Worm (Caenorhabditis elegans) whole organism, L1 larva: ENCODE data around the gene mpk-1.
A peak's percentile ranks its signal among the peaks of the same experiment; 100 is the strongest.

Experiments used
- elt-2 ChIP-seq: sonication (generic microtip); optimal IDR thresholded peaks from 2 replicates; lab custom pipeline; 2016; ENCODE audit warnings: missing genetic modification characterization, mild to moderate bottlenecking, inconsistent platforms, missing compliant biosample characterization, missing genetic modification reagents
- fos-1 ChIP-seq: fragments of 150-350 bp; optimal IDR thresholded peaks from 2 replicates; lab custom pipeline; 2014; ENCODE audit warnings: missing biosample characterization, missing genetic modification characterization
- irx-1 ChIP-seq: sonication (generic microtip); optimal IDR thresholded peaks from 2 replicates; lab custom pipeline; 2016; ENCODE audit warnings: missing genetic modification characterization, missing compliant biosample characterization
- jun-1 ChIP-seq: fragments of 150-350 bp; optimal IDR thresholded peaks from 2 replicates; lab custom pipeline; 2014; ENCODE audit warnings: missing biosample characterization, missing genetic modification reagents, missing genetic modification characterization
- lin-15B ChIP-seq: fragments of 150-350 bp; sonication (generic microtip); optimal IDR thresholded peaks from 3 replicates; lab custom pipeline; 2014; ENCODE audit warnings: missing biosample characterization, missing genetic modification characterization
- lin-39 ChIP-seq: fragments of 150-350 bp; optimal IDR thresholded peaks from 2 replicates; lab custom pipeline; 2014; ENCODE audit warnings: missing biosample characterization, missing genetic modification reagents, missing genetic modification characterization
- lsy-2 ChIP-seq, 2 experiments: fragments of 150-350 bp; optimal IDR thresholded peaks; 2 replicates each; lab custom pipeline; 2014; ENCODE audit warnings: missing biosample characterization in 2 of 2, missing genetic modification characterization in 2 of 2
- nhr-237 ChIP-seq: fragments of 150-350 bp; optimal IDR thresholded peaks from 2 replicates; lab custom pipeline; 2014; ENCODE audit warnings: missing biosample characterization, missing genetic modification characterization
- tbx-2 ChIP-seq: sonication (generic microtip); optimal IDR thresholded peaks from 2 replicates; lab custom pipeline; 2016; ENCODE audit warnings: missing genetic modification characterization, missing compliant biosample characterization
- xbp-1 ChIP-seq: sonication (generic microtip); optimal IDR thresholded peaks from 2 replicates; lab custom pipeline; 2016; ENCODE audit warnings: missing genetic modification characterization, missing compliant biosample characterization
- zag-1 ChIP-seq: fragments of 150-350 bp; optimal IDR thresholded peaks from 2 replicates; lab custom pipeline; 2014; ENCODE audit warnings: missing biosample characterization, missing genetic modification characterization

DNA sequence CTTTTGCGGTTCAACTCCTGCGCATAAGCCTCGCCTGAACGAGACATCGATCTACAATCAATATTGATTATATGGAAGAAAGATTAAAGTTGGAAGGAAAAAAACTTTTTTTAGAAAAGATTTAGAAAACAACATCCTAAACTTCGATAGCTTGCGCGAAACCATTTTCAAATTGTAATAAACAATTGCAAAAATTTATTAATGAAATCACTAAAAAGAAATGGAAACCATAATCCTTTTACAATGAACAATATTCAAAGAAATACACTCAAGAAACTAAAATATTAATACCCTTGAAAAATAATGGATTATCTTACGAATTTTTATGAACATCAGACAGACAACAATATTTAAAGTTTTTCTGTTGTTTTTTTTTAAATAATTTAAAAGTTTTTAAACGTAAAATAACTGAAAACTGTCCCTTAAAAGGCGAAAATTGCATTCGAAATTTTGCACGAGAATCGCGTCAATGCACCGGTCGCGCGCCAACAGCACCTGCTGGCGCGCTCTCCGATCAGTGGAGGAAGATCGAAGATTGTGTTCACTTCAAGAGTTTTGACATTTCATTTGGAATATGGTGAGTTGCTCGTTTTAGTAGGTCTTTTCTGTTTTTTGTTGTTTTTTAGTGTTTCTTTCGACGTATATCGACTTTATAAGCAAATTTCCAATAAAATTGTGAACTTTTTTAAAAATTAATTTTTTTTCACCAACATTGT is 41.5 kb upstream of the mpk-1 start, which contains the start of the genes sftb-1 and R10E4.1:
- peak; percentile 82 for TF ChIP-seq xbp-1 (tag; lab: Kevin White, UChicago)
- TF ChIP-seq elt-2 (tag; lab: Kevin White, UChicago): peak; percentile 13
- TF ChIP-seq tbx-2: peak; percentile 81
- peak; percentile 30 for TF ChIP-seq lin-15B (tag; lab: Kevin White, UChicago)
- peak; percentile 62 for TF ChIP-seq lin-39
- TF ChIP-seq nhr-237: no peak
- no peak for TF ChIP-seq zag-1 (tag; lab: Kevin White, UChicago)
- peak; percentile 40 for TF ChIP-seq jun-1 (tag; lab: Kevin White, UChicago)
- peak; percentile 84 to 85 for TF ChIP-seq lsy-2 (tag; optimal IDR thresholded peaks at IDR 0.05; lab: Kevin White, UChicago)
- peak; percentile 70 for TF ChIP-seq irx-1 (tag; lab: Kevin White, UChicago)
- TF ChIP-seq fos-1: no peak
